Fruit fly (Drosophila melanogaster): ENCODE measurements around the gene nes.

nes gene

dm6 chr3L:19251643-19252042, 8.8 kb downstream of the nes start (continued):
- TF ChIP-seq dmrt99B (tag; optimal IDR thresholded peaks at IDR 0.05), result peak; percentile 66
- TF ChIP-seq CG18764 (GFP tag; optimal IDR thresholded peaks at IDR 0.05), result no peak
- TF ChIP-seq CoRest (tag; optimal IDR thresholded peaks at IDR 0.05), result peak; percentile 51
- TF ChIP-seq CG3281 (GFP tag; optimal IDR thresholded peaks at IDR 0.05), result peak; percentile 5
- TF ChIP-seq Hr51 (GFP tag; optimal IDR thresholded peaks at IDR 0.05), result peak in 1 of 2 experiments; percentile 56
- TF ChIP-seq CG17361 (GFP tag; IDR thresholded peaks at IDR 0.05), result peak; percentile 67; the same call in 2 of the 3 replicates
- TF ChIP-seq CG17359 (tag; optimal IDR thresholded peaks at IDR 0.05), result peak; percentile 1
- peak; percentile 19 for TF ChIP-seq CG10267 (tag; optimal IDR thresholded peaks at IDR 0.05)
- no peak for TF ChIP-seq CG15073 (GFP tag; optimal IDR thresholded peaks at IDR 0.05)
- TF ChIP-seq fd96Cb (tag; optimal IDR thresholded peaks at IDR 0.05), result peak; percentile 41
- peak in 1 of 2 experiments; percentile 47 for TF ChIP-seq bsh (GFP tag; optimal IDR thresholded peaks at IDR 0.05)
- 0 out of 2 replicates have a peak, but pooled peaks have one; percentile 10 for TF ChIP-seq CG14014 (GFP tag; IDR thresholded peaks at IDR 0.05)
- TF ChIP-seq Asciz (GFP tag; optimal IDR thresholded peaks at IDR 0.05), result no peak
- TF ChIP-seq Adf1 (GFP tag; IDR thresholded peaks at IDR 0.05), result no peak
- no peak for TF ChIP-seq Dad (GFP tag; optimal IDR thresholded peaks at IDR 0.05)
- TF ChIP-seq phol (tag; optimal IDR thresholded peaks at IDR 0.05), result peak; percentile 47
- TF ChIP-seq Sox102F (GFP tag; optimal IDR thresholded peaks at IDR 0.05), result peak; percentile 52
- peak; percentile 11 for TF ChIP-seq CG4820 (GFP tag; optimal IDR thresholded peaks at IDR 0.05)
- TF ChIP-seq ATbp (GFP tag; optimal IDR thresholded peaks at IDR 0.05), result peak; percentile 1
- TF ChIP-seq CG9727 (GFP tag; optimal IDR thresholded peaks at IDR 0.05), result peak; percentile 21
- TF ChIP-seq Ets65A (GFP tag), result peak; percentile 4
- TF ChIP-seq dysf (GFP tag; IDR thresholded peaks at IDR 0.05), result 0 out of 3 replicates have a peak, but pooled peaks have one; percentile 29
- peak; percentile 58 for TF ChIP-seq CG18599 (GFP tag; optimal IDR thresholded peaks at IDR 0.05)
- peak; percentile 55 for TF ChIP-seq grau (tag; optimal IDR thresholded peaks at IDR 0.05)
- TF ChIP-seq CG9437 (GFP tag; optimal IDR thresholded peaks at IDR 0.05), result peak; percentile 16
- TF ChIP-seq CG7839 (tag; optimal IDR thresholded peaks at IDR 0.05), result peak; percentile 55
- peak; percentile 50 for TF ChIP-seq lab (GFP tag; optimal IDR thresholded peaks at IDR 0.05)
- TF ChIP-seq lola (GFP tag; optimal IDR thresholded peaks at IDR 0.05), result peak in 1 of 3 experiments; percentile 23
- TF ChIP-seq CG2678 (tag; optimal IDR thresholded peaks at IDR 0.05), result peak; percentile 64
- peak; percentile 15 for TF ChIP-seq CG6854 (GFP tag; optimal IDR thresholded peaks at IDR 0.05)
- peak; percentile 33 for TF ChIP-seq Hmr (GFP tag; optimal IDR thresholded peaks at IDR 0.05)
- peak; percentile 46 for TF ChIP-seq Blimp-1 (GFP tag; optimal IDR thresholded peaks at IDR 0.05)
- peak; percentile 26 for TF ChIP-seq CG15601 (tag; optimal IDR thresholded peaks at IDR 0.05)
- no peak for TF ChIP-seq sc (optimal IDR thresholded peaks at IDR 0.05)
- peak; percentile 9 for TF ChIP-seq sc (GFP tag; optimal IDR thresholded peaks at IDR 0.05)
- no peak for TF ChIP-seq CG4730 (GFP tag; IDR thresholded peaks at IDR 0.05)
- no peak for TF ChIP-seq fd102C (GFP tag; optimal IDR thresholded peaks at IDR 0.05)
- 0 out of 2 replicates have a peak, but pooled peaks have one; percentile 28 for TF ChIP-seq Ptx1 (GFP tag; IDR thresholded peaks at IDR 0.05)
- TF ChIP-seq dmrt11E (tag; optimal IDR thresholded peaks at IDR 0.05), result peak; percentile 1
- no peak for TF ChIP-seq CG6175 (GFP tag; IDR thresholded peaks at IDR 0.05)
- no peak for TF ChIP-seq CG11398 (GFP tag; optimal IDR thresholded peaks at IDR 0.05)
- TF ChIP-seq Usf (GFP tag; optimal IDR thresholded peaks at IDR 0.05), result no peak
- 0 out of 2 replicates have a peak, but pooled peaks have one; percentile 12 for TF ChIP-seq lmd (GFP tag; IDR thresholded peaks at IDR 0.05)
- peak; percentile 43 for TF ChIP-seq Sox100B (GFP tag; optimal IDR thresholded peaks at IDR 0.05)
- TF ChIP-seq abd-A (tag; optimal IDR thresholded peaks at IDR 0.05), result no peak
- TF ChIP-seq slbo (GFP tag; IDR thresholded peaks at IDR 0.05), result 0 out of 2 replicates have a peak, but pooled peaks have one; percentile 16
- 0 out of 2 replicates have a peak, but pooled peaks have one; percentile 13 for TF ChIP-seq vvl (GFP tag; IDR thresholded peaks at IDR 0.05)
- peak; percentile 18 for TF ChIP-seq Ssrp (tag; optimal IDR thresholded peaks at IDR 0.05)
- TF ChIP-seq CG8388 (GFP tag; optimal IDR thresholded peaks at IDR 0.05), result peak; percentile 41

Measured in whole organism, embryonic.